Worm (Caenorhabditis elegans): ENCODE measurements around the gene dao-2.

ce11 chrII:4601256-4601655 lies 38.5 kb downstream of the dao-2 start, which contains the start of gene ipla-1:
- TF ChIP-seq ztf-4 (tag; optimal IDR thresholded peaks at IDR 0.05), result no peak
- TF ChIP-seq snpc-4 (tag; optimal IDR thresholded peaks at IDR 0.05), result no peak
- no peak for TF ChIP-seq ama-1 (optimal IDR thresholded peaks at IDR 0.05)
- no peak for TF ChIP-seq lin-11 (tag; optimal IDR thresholded peaks at IDR 0.05)
- TF ChIP-seq F13H6.1 (tag; optimal IDR thresholded peaks at IDR 0.05), result no peak
- TF ChIP-seq nhr-6 (tag; optimal IDR thresholded peaks at IDR 0.05), result no peak
- TF ChIP-seq gmeb-1 (tag; optimal IDR thresholded peaks at IDR 0.05), result no peak
- no peak for TF ChIP-seq lsy-2 (tag; optimal IDR thresholded peaks at IDR 0.05)
- no peak for TF ChIP-seq blmp-1 (tag; optimal IDR thresholded peaks at IDR 0.05; ENCODE audit: insufficient read depth)
- no peak for TF ChIP-seq aly-2 (tag; optimal IDR thresholded peaks at IDR 0.05)
- TF ChIP-seq R02D3.7 (tag; optimal IDR thresholded peaks at IDR 0.05), result no peak
